Worm (Caenorhabditis elegans) whole organism, L2 larva: ENCODE measurements around the gene B0454.8.

Experiments used
- F13H6.1 ChIP-seq: sonication (generic microtip); optimal IDR thresholded peaks from 2 replicates; lab custom pipeline; 2016; ENCODE audit warnings: missing genetic modification characterization, missing compliant biosample characterization
- Y55F3AM.14 ChIP-seq: fragments of 200-800 bp; sonication (Bioruptor generic); optimal IDR thresholded peaks from 2 replicates; lab custom pipeline; 2018; ENCODE audit warnings: mild to moderate bottlenecking, missing genetic modification characterization, missing compliant biosample characterization
- egl-27 ChIP-seq: sonication (generic microtip); optimal IDR thresholded peaks from 3 replicates; lab custom pipeline; 2017; ENCODE audit warnings: missing biosample characterization, missing genetic modification reagents, missing genetic modification characterization

ce11 chrII:3065086-3065485, 21.8 kb upstream of the B0454.8 start:
- TF ChIP-seq Y55F3AM.14 (no peak), egl-27 (tag; lab: Kevin White, UChicago) (no peak), F13H6.1 (no peak)
